Fruit fly (Drosophila melanogaster): ENCODE results near the gene Es2.

Es2 gene

DNA sequence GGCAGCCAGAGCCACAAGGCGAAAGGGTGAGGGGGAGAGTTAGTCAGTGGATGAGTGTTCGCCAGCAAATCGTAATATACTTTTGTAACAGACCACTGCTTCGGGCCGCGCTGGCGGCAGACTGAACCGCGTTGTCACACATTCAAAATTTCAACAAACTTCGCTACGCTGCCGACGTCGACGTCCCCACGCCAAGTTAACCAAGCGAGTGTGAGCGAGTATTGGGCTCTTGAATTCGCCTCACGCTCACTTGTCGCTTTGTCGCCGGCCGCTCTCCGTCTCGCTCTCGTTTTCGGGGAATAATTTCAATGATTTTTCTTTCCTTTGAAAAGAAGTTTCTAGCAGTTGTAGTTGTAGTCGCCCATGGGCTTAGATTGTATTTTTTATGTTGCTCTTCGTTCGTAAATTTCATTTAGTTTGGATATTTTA lies 49.7 kb upstream of the Es2 start, which contains the start of gene lawc (continued):
- TF ChIP-seq kni (GFP tag; optimal IDR thresholded peaks at IDR 0.05) (peak; percentile 10), CG13123 (GFP tag; optimal IDR thresholded peaks at IDR 0.05) (no peak), amos (GFP tag; IDR thresholded peaks at IDR 0.05; ENCODE audit: partially characterized antibody) (no peak; the same call in 1 of the 2 replicates), CG7745 (tag; optimal IDR thresholded peaks at IDR 0.05) (no peak), Xbp1 (GFP tag; optimal IDR thresholded peaks at IDR 0.05) (no peak), HmgZ (tag; optimal IDR thresholded peaks at IDR 0.05) (peak; percentile 57), tgo (GFP tag; IDR thresholded peaks at IDR 0.05) (no peak), org-1 (GFP tag; optimal IDR thresholded peaks at IDR 0.05) (no peak), stwl (tag; optimal IDR thresholded peaks at IDR 0.05) (no peak), CG31441 (GFP tag; IDR thresholded peaks at IDR 0.05) (no peak), Doc3 (GFP tag; IDR thresholded peaks at IDR 0.05; ENCODE audit: partially characterized antibody) (no peak), ato (GFP tag; IDR thresholded peaks at IDR 0.05; ENCODE audit: partially characterized antibody) (peak; percentile 49; the same call in 1 of the 2 replicates), CG6689 (GFP tag; IDR thresholded peaks at IDR 0.05) (no peak), lmd (GFP tag; IDR thresholded peaks at IDR 0.05) (no peak), Bteb2 (GFP tag; optimal IDR thresholded peaks at IDR 0.05) (no peak), rib (GFP tag; IDR thresholded peaks at IDR 0.05) (peak; percentile 72; the same call in 1 of the 2 replicates), Eip74EF (GFP tag; optimal IDR thresholded peaks at IDR 0.05) (no peak), ind (GFP tag; optimal IDR thresholded peaks at IDR 0.05) (no peak), CG12942 (GFP tag; optimal IDR thresholded peaks at IDR 0.05) (no peak), Atf6 (GFP tag; IDR thresholded peaks at IDR 0.05) (peak; percentile 83; the same call in 1 of the 2 replicates), CG11695 (GFP tag; IDR thresholded peaks at IDR 0.05) (0 out of 3 replicates have a peak, but pooled peaks have one; percentile 66), CG6175 (GFP tag; IDR thresholded peaks at IDR 0.05) (0 out of 3 replicates have a peak, but pooled peaks have one; percentile 48), corto (GFP tag; optimal IDR thresholded peaks at IDR 0.05) (peak; percentile 63), CG10209 (GFP tag; optimal IDR thresholded peaks at IDR 0.05) (no peak), tio (GFP tag; optimal IDR thresholded peaks at IDR 0.05) (no peak), CG15514 (GFP tag; optimal IDR thresholded peaks at IDR 0.05) (peak; percentile 53), grau (tag; optimal IDR thresholded peaks at IDR 0.05) (peak; percentile 36), NC2α (GFP tag; optimal IDR thresholded peaks at IDR 0.05) (no peak), ash1 (GFP tag; optimal IDR thresholded peaks at IDR 0.05) (no peak), lab (GFP tag; optimal IDR thresholded peaks at IDR 0.05) (peak; percentile 87), p53 (GFP tag; optimal IDR thresholded peaks at IDR 0.05) (no peak), CG12299 (tag; optimal IDR thresholded peaks at IDR 0.05) (peak; percentile 44), exex (tag; optimal IDR thresholded peaks at IDR 0.05) (no peak), ssp (GFP tag; IDR thresholded peaks at IDR 0.05) (no peak), Ptx1 (GFP tag; IDR thresholded peaks at IDR 0.05) (no peak), CG16863 (GFP tag; optimal IDR thresholded peaks at IDR 0.05) (no peak), CHES-1-like (GFP tag; optimal IDR thresholded peaks at IDR 0.05) (peak; percentile 20), CG1647 (GFP tag; optimal IDR thresholded peaks at IDR 0.05) (no peak), unc-4 (GFP tag; IDR thresholded peaks at IDR 0.05; ENCODE audit: partially characterized antibody) (peak; percentile 38; the same call in 1 of the 2 replicates), ftz-f1 (GFP tag; optimal IDR thresholded peaks at IDR 0.05) (peak; percentile 7), CG2129 (GFP tag; IDR thresholded peaks at IDR 0.05; ENCODE audit: partially characterized antibody) (no peak), CG17361 (GFP tag; IDR thresholded peaks at IDR 0.05) (no peak), CG12071 (GFP tag; optimal IDR thresholded peaks at IDR 0.05) (peak; percentile 62), H2.0 (GFP tag; IDR thresholded peaks at IDR 0.05) (no peak), Neu2 (GFP tag; optimal IDR thresholded peaks at IDR 0.05; ENCODE audit: borderline replicate concordance) (no peak), yki (optimal IDR thresholded peaks at IDR 0.05) (no peak), NFAT (GFP tag; IDR thresholded peaks at IDR 0.05) (peak; percentile 56; the same call in 1 of the 2 replicates), CG3847 (GFP tag; IDR thresholded peaks at IDR 0.05) (peak; percentile 35; the same call in 1 of the 2 replicates), CG3838 (GFP tag; optimal IDR thresholded peaks at IDR 0.05) (no peak), Hr51 (GFP tag; optimal IDR thresholded peaks at IDR 0.05) (no peak)
